Worm (Caenorhabditis elegans): Measurements from ENCODE around the gene fbxa-77.
A peak's percentile ranks its signal among the peaks of the same experiment; 100 is the strongest.

ce11 chrIII:1279197-1279596, 29.9 kb downstream of the fbxa-77 start:
- TF ChIP-seq R02D3.7 (tag; optimal IDR thresholded peaks at IDR 0.05), result no peak
- no peak for TF ChIP-seq aly-2 (tag; optimal IDR thresholded peaks at IDR 0.05)
- no peak for TF ChIP-seq nhr-25 (tag; optimal IDR thresholded peaks at IDR 0.05)
- no peak for TF ChIP-seq nhr-76 (tag; optimal IDR thresholded peaks at IDR 0.05)
- TF ChIP-seq egl-27 (tag; optimal IDR thresholded peaks at IDR 0.05), result peak; percentile 45
- TF ChIP-seq nfya-1 (tag; optimal IDR thresholded peaks at IDR 0.05; ENCODE audit: insufficient read depth), result no peak
- TF ChIP-seq ceh-82 (tag; optimal IDR thresholded peaks at IDR 0.05), result no peak
- no peak for TF ChIP-seq unc-62 (GFP tag; optimal IDR thresholded peaks at IDR 0.05)
- no peak for TF ChIP-seq nhr-12 (tag; optimal IDR thresholded peaks at IDR 0.05)
- no peak for TF ChIP-seq sea-2 (GFP tag; optimal IDR thresholded peaks at IDR 0.05)
- no peak for TF ChIP-seq fkh-10 (GFP tag; optimal IDR thresholded peaks at IDR 0.05)
- peak; percentile 89 for TF ChIP-seq jun-1 (tag; optimal IDR thresholded peaks at IDR 0.05)
- TF ChIP-seq pqm-1 (tag; optimal IDR thresholded peaks at IDR 0.05), result peak; percentile 98
- no peak for TF ChIP-seq unc-39 (tag; optimal IDR thresholded peaks at IDR 0.05)

All from whole organism, L3 larva.